Fruit fly (Drosophila melanogaster): ENCODE measurements around the gene eRF1.

The eRF1 gene

DNA sequence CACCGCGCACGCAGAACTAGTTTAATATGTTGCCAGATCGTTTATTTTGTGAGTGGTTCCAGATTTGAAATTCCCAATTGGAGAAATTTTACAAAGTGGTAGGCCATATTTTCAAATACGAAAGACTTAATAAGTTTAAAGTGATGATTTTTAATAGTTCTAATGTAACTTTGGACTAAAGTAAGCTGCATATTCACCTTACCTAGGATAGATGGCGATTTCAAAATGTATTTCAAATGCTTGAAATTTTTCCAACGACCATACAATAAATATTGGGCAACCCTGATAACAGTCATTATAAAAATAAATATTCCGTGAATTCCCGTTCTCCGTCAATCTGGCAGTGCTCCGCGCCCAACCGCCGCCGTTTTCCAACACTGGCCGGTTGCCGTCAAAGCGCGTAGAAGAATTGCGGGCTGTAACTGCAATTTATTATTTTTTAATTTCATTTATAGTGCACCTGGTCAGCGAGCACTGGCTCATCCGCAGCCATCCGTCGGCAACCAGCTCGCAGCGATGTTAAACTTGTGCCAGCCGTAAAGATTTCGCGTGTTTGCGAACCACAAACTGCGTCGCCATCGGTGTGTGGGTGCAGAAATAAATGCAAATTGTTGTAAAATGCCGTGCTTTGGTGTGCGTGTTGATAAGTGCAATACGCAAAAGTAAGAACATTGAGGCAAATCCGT lies 27.9 kb downstream of the eRF1 start, which contains the start of the genes Ide and RhoBTB (continued):
- TF ChIP-seq Dll (GFP tag; IDR thresholded peaks at IDR 0.05; ENCODE audit: partially characterized antibody) (no peak), CG6254 (GFP tag; optimal IDR thresholded peaks at IDR 0.05) (no peak), CG12942 (GFP tag; optimal IDR thresholded peaks at IDR 0.05) (peak; percentile 80), onecut (GFP tag; IDR thresholded peaks at IDR 0.05) (no peak), Atf3 (GFP tag; optimal IDR thresholded peaks at IDR 0.05) (peak; percentile 77), vvl (GFP tag; IDR thresholded peaks at IDR 0.05) (peak; percentile 66; the same call in 1 of the 2 replicates), ind (GFP tag; optimal IDR thresholded peaks at IDR 0.05) (peak; percentile 93), tll (GFP tag; optimal IDR thresholded peaks at IDR 0.05) (peak in 1 of 2 experiments; percentile 16), chn (GFP tag; optimal IDR thresholded peaks at IDR 0.05) (peak; percentile 86), H2.0 (GFP tag; IDR thresholded peaks at IDR 0.05) (0 out of 2 replicates have a peak, but pooled peaks have one; percentile 41), schlank (tag; optimal IDR thresholded peaks at IDR 0.05) (peak; percentile 76), hth (optimal IDR thresholded peaks at IDR 0.05) (no peak), danr (GFP tag; IDR thresholded peaks at IDR 0.05) (peak; percentile 70), CG15514 (GFP tag; optimal IDR thresholded peaks at IDR 0.05) (peak; percentile 98), cas (GFP tag; IDR thresholded peaks at IDR 0.05) (0 out of 2 replicates have a peak, but pooled peaks have one; percentile 8), stc (GFP tag; IDR thresholded peaks at IDR 0.05) (peak; percentile 23; the same call in 1 of the 2 replicates), ro (GFP tag; IDR thresholded peaks at IDR 0.05) (no peak), mirr (GFP tag; optimal IDR thresholded peaks at IDR 0.05) (no peak), zen2 (GFP tag; IDR thresholded peaks at IDR 0.05; ENCODE audit: partially characterized antibody) (no peak), az2 (GFP tag; optimal IDR thresholded peaks at IDR 0.05) (peak; percentile 80), Dip3 (GFP tag; optimal IDR thresholded peaks at IDR 0.05) (peak; percentile 93), Sox100B (GFP tag; optimal IDR thresholded peaks at IDR 0.05) (no peak), Spps (tag; optimal IDR thresholded peaks at IDR 0.05) (no peak), toy (GFP tag; IDR thresholded peaks at IDR 0.05) (0 out of 2 replicates have a peak, but pooled peaks have one; percentile 21), CG7556 (GFP tag; optimal IDR thresholded peaks at IDR 0.05) (peak; percentile 69), CG17829 (tag; optimal IDR thresholded peaks at IDR 0.05) (peak; percentile 79), CG1529 (GFP tag; optimal IDR thresholded peaks at IDR 0.05) (peak; percentile 5), HLH3B (GFP tag; IDR thresholded peaks at IDR 0.05) (peak; percentile 46; the same call in 1 of the 2 replicates), CG11723 (GFP tag; optimal IDR thresholded peaks at IDR 0.05) (peak; percentile 53), CG18262 (tag; optimal IDR thresholded peaks at IDR 0.05) (no peak), Dfd (GFP tag; optimal IDR thresholded peaks at IDR 0.05) (peak in 1 of 2 experiments; percentile 10), NC2β (GFP tag; optimal IDR thresholded peaks at IDR 0.05) (peak; percentile 66), en (GFP tag; optimal IDR thresholded peaks at IDR 0.05) (peak; percentile 52), oc (tag; optimal IDR thresholded peaks at IDR 0.05) (no peak), CG15011 (GFP tag; optimal IDR thresholded peaks at IDR 0.05) (no peak), CG34224 (GFP tag; IDR thresholded peaks at IDR 0.05; ENCODE audit: partially characterized antibody) (no peak), Myb (GFP tag; optimal IDR thresholded peaks at IDR 0.05) (peak; percentile 92), Lpt (GFP tag; optimal IDR thresholded peaks at IDR 0.05) (no peak), CG12219 (GFP tag; optimal IDR thresholded peaks at IDR 0.05) (peak; percentile 40), Bgb (GFP tag; IDR thresholded peaks at IDR 0.05; ENCODE audit: partially characterized antibody) (peak; percentile 34; the same call in 1 of the 2 replicates), chm (GFP tag; IDR thresholded peaks at IDR 0.05) (peak; percentile 24; the same call in 1 of the 2 replicates), slp2 (GFP tag; optimal IDR thresholded peaks at IDR 0.05) (peak; percentile 59), HLH4C (GFP tag; IDR thresholded peaks at IDR 0.05; ENCODE audit: partially characterized antibody) (no peak), CG11398 (GFP tag; optimal IDR thresholded peaks at IDR 0.05) (no peak), CG4707 (GFP tag; optimal IDR thresholded peaks at IDR 0.05) (no peak), Gsc (GFP tag; IDR thresholded peaks at IDR 0.05) (peak; percentile 43; the same call in 1 of the 2 replicates), NC2α (GFP tag; optimal IDR thresholded peaks at IDR 0.05) (peak; percentile 62), sd (tag; optimal IDR thresholded peaks at IDR 0.05) (peak; percentile 80), trem (tag; optimal IDR thresholded peaks at IDR 0.05) (peak; percentile 98)

Measured in whole organism, embryonic.